Fruit fly (Drosophila melanogaster): ENCODE measurements around the gene CG4956.

DNA sequence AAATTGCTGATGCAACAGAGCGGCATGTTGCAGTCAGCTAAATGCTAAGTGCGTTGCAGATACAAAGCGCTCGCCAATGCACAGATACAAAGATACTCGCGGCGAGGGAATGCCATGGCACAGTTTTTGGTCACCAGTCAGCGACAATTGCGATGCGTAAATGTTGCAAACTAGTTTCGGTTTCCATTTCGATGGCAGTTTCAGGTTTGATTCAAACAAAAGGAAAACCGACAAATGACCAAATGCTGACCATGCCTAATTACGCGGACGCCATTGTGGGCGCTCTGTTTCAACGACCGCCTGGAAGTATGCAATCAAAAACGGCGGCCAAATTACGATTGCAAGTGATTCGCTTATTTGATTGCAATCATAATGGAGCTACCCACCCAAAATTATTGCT lies 24.3 kb downstream of the CG4956 start:
- no peak for TF ChIP-seq toe (GFP tag; optimal IDR thresholded peaks at IDR 0.05)
- no peak for TF ChIP-seq CG11617 (GFP tag; optimal IDR thresholded peaks at IDR 0.05)
- TF ChIP-seq CG5204 (GFP tag; optimal IDR thresholded peaks at IDR 0.05): no peak
- TF ChIP-seq CG7045 (GFP tag; optimal IDR thresholded peaks at IDR 0.05): no peak
- TF ChIP-seq Mnt (GFP tag; optimal IDR thresholded peaks at IDR 0.05): no peak
- no peak for TF ChIP-seq bab1 (GFP tag; optimal IDR thresholded peaks at IDR 0.05)

Data from whole organism, adult.